Worm (Caenorhabditis elegans) whole organism, young adult: Measurements from ENCODE around the gene F48G7.12.

Experiments
- C17E4.6 ChIP-seq: fragments of 200-800 bp; sonication (Bioruptor generic); IDR thresholded peaks from 2 replicates; pipeline ENCODE4 v1.3.6; 2022; ENCODE audit warnings: missing genetic modification reagents, missing genetic modification characterization, missing compliant biosample characterization
- D2030.7 ChIP-seq: fragments of 200-800 bp; sonication (Bioruptor generic); IDR thresholded peaks from 2 replicates; pipeline ENCODE4 v1.3.6; 2022; ENCODE audit warnings: missing genetic modification reagents, missing genetic modification characterization, missing compliant biosample characterization
- F22D6.2 ChIP-seq: sonication (generic microtip); optimal IDR thresholded peaks from 2 replicates; lab custom pipeline; 2016; ENCODE audit warnings: mild to moderate bottlenecking, missing genetic modification characterization, missing compliant biosample characterization
- F37B4.10 ChIP-seq: fragments of 200-800 bp; sonication (Bioruptor generic); IDR thresholded peaks from 2 replicates; pipeline ENCODE4 v1.3.6; 2022; ENCODE audit warnings: missing genetic modification characterization, missing compliant biosample characterization
- F52B5.7 ChIP-seq: sonication (generic microtip); optimal IDR thresholded peaks from 2 replicates; lab custom pipeline; 2016; ENCODE audit warnings: mild to moderate bottlenecking, missing genetic modification characterization, missing compliant biosample characterization
- Y95B8A.8 ChIP-seq: fragments of 200-800 bp; sonication (Bioruptor generic); IDR thresholded peaks from 2 replicates; pipeline ENCODE4 v1.3.6; 2022; ENCODE audit warnings: missing genetic modification reagents, missing genetic modification characterization, missing compliant biosample characterization
- aptf-3 ChIP-seq: fragments of 200-800 bp; sonication (Bioruptor generic); IDR thresholded peaks from 2 replicates; pipeline ENCODE4 v1.3.6; 2022; ENCODE audit warnings: missing genetic modification characterization, missing compliant biosample characterization
- athp-1 ChIP-seq: sonication (generic microtip); optimal IDR thresholded peaks from 2 replicates; lab custom pipeline; 2017; ENCODE audit warnings: mild to moderate bottlenecking, missing genetic modification characterization, missing compliant biosample characterization
- ccch-3 ChIP-seq: fragments of 200-800 bp; sonication (Bioruptor generic); optimal IDR thresholded peaks from 2 replicates; lab custom pipeline; 2018; ENCODE audit warnings: mild to moderate bottlenecking, missing genetic modification characterization, missing compliant biosample characterization
- cebp-2 ChIP-seq: fragments of 200-800 bp; sonication (Bioruptor generic); IDR thresholded peaks from 2 replicates; pipeline ENCODE4 v1.3.6; 2022; ENCODE audit warnings: missing genetic modification characterization, missing compliant biosample characterization
- ceh-100 ChIP-seq: fragments of 200-800 bp; sonication (Bioruptor generic); IDR thresholded peaks from 2 replicates; pipeline ENCODE4 v1.3.6; 2022; ENCODE audit warnings: missing genetic modification reagents, missing genetic modification characterization, missing compliant biosample characterization
- ceh-40 ChIP-seq: fragments of 200-800 bp; sonication (Bioruptor generic); IDR thresholded peaks from 2 replicates; pipeline ENCODE4 v1.3.6; 2022; ENCODE audit warnings: missing genetic modification characterization, missing compliant biosample characterization
- chd-7 ChIP-seq: sonication (generic microtip); optimal IDR thresholded peaks from 2 replicates; lab custom pipeline; 2016; ENCODE audit warnings: mild to moderate bottlenecking, missing genetic modification characterization, moderate library complexity, missing compliant biosample characterization
- dpl-1 ChIP-seq: fragments of 150-350 bp; optimal IDR thresholded peaks from 2 replicates; lab custom pipeline; 2014; ENCODE audit warnings: missing biosample characterization, missing genetic modification reagents, missing genetic modification characterization
- efl-1 ChIP-seq: fragments of 150-350 bp; optimal IDR thresholded peaks from 2 replicates; lab custom pipeline; 2014; ENCODE audit warnings: missing biosample characterization, missing genetic modification reagents, missing genetic modification characterization
- ets-4 ChIP-seq: fragments of 200-800 bp; sonication (Bioruptor generic); optimal IDR thresholded peaks from 2 replicates; lab custom pipeline; 2018; ENCODE audit warnings: mild to moderate bottlenecking, missing genetic modification characterization, missing compliant biosample characterization
- fkh-3 ChIP-seq: sonication (generic microtip); optimal IDR thresholded peaks from 2 replicates; lab custom pipeline; 2016; ENCODE audit warnings: mild to moderate bottlenecking, missing genetic modification characterization, missing compliant biosample characterization
- him-1 ChIP-seq: sonication (generic microtip); optimal IDR thresholded peaks from 2 replicates; lab custom pipeline; 2016; ENCODE audit warnings: missing genotype, missing genetic modification reagents, missing genetic modification characterization, missing compliant biosample characterization
- lin-35 ChIP-seq, 3 experiments: fragments of 150-350 bp in 2 of 3; sonication (generic microtip) in 1 of 3; optimal IDR thresholded peaks; 2 replicates each; lab custom pipeline; 2014 to 2018; ENCODE audit warnings: missing biosample characterization in 3 of 3, missing genetic modification characterization in 3 of 3, missing genetic modification reagents in 3 of 3
- lin-54 ChIP-seq: fragments of 200-800 bp; sonication (Bioruptor generic); optimal IDR thresholded peaks from 2 replicates; lab custom pipeline; 2018; ENCODE audit warnings: mild to moderate bottlenecking, missing genetic modification characterization, missing compliant biosample characterization
- lir-1 ChIP-seq: fragments of 200-800 bp; sonication (Bioruptor generic); conservative IDR thresholded peaks from 2 replicates; pipeline ENCODE4 v1.3.6; 2022; ENCODE audit warnings: missing genetic modification reagents, missing genetic modification characterization, missing compliant biosample characterization
- lsy-27 ChIP-seq: sonication (generic microtip); optimal IDR thresholded peaks from 2 replicates; lab custom pipeline; 2017; ENCODE audit warnings: missing genetic modification characterization, mild to moderate bottlenecking, missing compliant biosample characterization, antibody characterized with exemption, missing genotype, borderline replicate concordance; ENCODE audit not compliant: insufficient read depth
- madf-8 ChIP-seq: fragments of 200-800 bp; sonication (Bioruptor generic); conservative IDR thresholded peaks from 2 replicates; pipeline ENCODE4 v1.3.6; 2022; ENCODE audit warnings: missing genetic modification reagents, missing genetic modification characterization, missing compliant biosample characterization
- mcd-1 ChIP-seq: fragments of 200-800 bp; sonication (Bioruptor generic); IDR thresholded peaks from 2 replicates; pipeline ENCODE4 v1.3.6; 2022; ENCODE audit warnings: missing genetic modification reagents, missing genetic modification characterization, missing compliant biosample characterization
- nhr-27 ChIP-seq: fragments of 200-800 bp; sonication (Bioruptor generic); optimal IDR thresholded peaks from 2 replicates; lab custom pipeline; 2018; ENCODE audit warnings: mild to moderate bottlenecking, missing genetic modification characterization, moderate library complexity, missing compliant biosample characterization
- pbrm-1 ChIP-seq: fragments of 200-800 bp; sonication (Bioruptor generic); IDR thresholded peaks from 2 replicates; pipeline ENCODE4 v1.3.6; 2022; ENCODE audit warnings: missing genetic modification reagents, missing genetic modification characterization, missing compliant biosample characterization
- rec-8 ChIP-seq, 2 experiments: sonication (generic microtip); optimal IDR thresholded peaks; 2 replicates each; lab custom pipeline; 2016; ENCODE audit warnings: mild to moderate bottlenecking in 2 of 2, missing genetic modification characterization in 2 of 2, missing genetic modification reagents in 2 of 2, missing genotype in 2 of 2, missing biosample characterization in 1 of 2, missing compliant biosample characterization in 1 of 2, moderate library complexity in 1 of 2
- snpc-1.1 ChIP-seq: sonication (generic microtip); optimal IDR thresholded peaks from 2 replicates; lab custom pipeline; 2017; ENCODE audit warnings: missing genetic modification characterization, mild to moderate bottlenecking, missing compliant biosample characterization, antibody characterized with exemption, moderate library complexity, missing genotype, missing genetic modification reagents; ENCODE audit not compliant: insufficient read depth
- snpc-4 ChIP-seq, 5 experiments: fragments of 150-350 bp in 1 of 5; sonication (generic microtip) in 4 of 5; optimal IDR thresholded peaks; 2 replicates each; lab custom pipeline; 2014 to 2018; ENCODE audit warnings: missing genetic modification characterization in 5 of 5, missing biosample characterization in 3 of 5, antibody characterized with exemption in 2 of 5, mild to moderate bottlenecking in 2 of 5, missing compliant biosample characterization in 2 of 5, missing genotype in 2 of 5, moderate library complexity in 2 of 5, missing genetic modification reagents in 1 of 5
- somi-1 ChIP-seq: fragments of 200-800 bp; sonication (Bioruptor generic); optimal IDR thresholded peaks from 2 replicates; lab custom pipeline; 2018; ENCODE audit warnings: mild to moderate bottlenecking, missing genetic modification characterization, missing compliant biosample characterization
- zfh-2 ChIP-seq: fragments of 200-800 bp; sonication (Bioruptor generic); conservative IDR thresholded peaks from 2 replicates; pipeline ENCODE4 v1.3.6; 2022; ENCODE audit warnings: missing genetic modification reagents, missing genetic modification characterization, missing compliant biosample characterization
- ztf-6 ChIP-seq: fragments of 200-800 bp; sonication (Bioruptor generic); IDR thresholded peaks from 2 replicates; pipeline ENCODE4 v1.3.6; 2022; ENCODE audit warnings: missing genetic modification reagents, missing genetic modification characterization, missing compliant biosample characterization

F48G7.12 gene

ce11 chrV:615275-615674 lies 30.8 kb downstream of the F48G7.12 start, which contains the start of gene F48G7.13:
TSS of gene F48G7.13 (plus strand) at chrV:615575.
- TF ChIP-seq ztf-6 (GFP tag; lab: Robert Waterston, UW) (no peak), him-1 (tag; lab: Kevin White, UChicago) (no peak), dpl-1 (no peak)
- TF ChIP-seq, all 124 proteins: peak for 0

- TF ChIP-seq F52B5.7 (tag; lab: Kevin White, UChicago): no peak
- no peak for TF ChIP-seq snpc-1.1 (tag; lab: Kevin White, UChicago)
- no peak for TF ChIP-seq efl-1 (GFP tag; lab: Kevin White, UChicago)
- TF ChIP-seq C17E4.6 (GFP tag; lab: Robert Waterston, UW): no peak
- TF ChIP-seq zfh-2 (GFP tag; lab: Robert Waterston, UW): no peak
- no peak for TF ChIP-seq ets-4 (GFP tag; lab: Kevin White, UChicago)
- TF ChIP-seq lir-1: no peak
- no peak for TF ChIP-seq chd-7 (tag; lab: Kevin White, UChicago)
- TF ChIP-seq D2030.7: no peak
- TF ChIP-seq dpl-1: no peak
- no peak for TF ChIP-seq F37B4.10 (GFP tag; lab: Robert Waterston, UW)
- no peak for TF ChIP-seq aptf-3 (GFP tag; lab: Robert Waterston, UW)
- TF ChIP-seq athp-1 (tag; lab: Kevin White, UChicago): no peak
Measured at ce11 chrV:610217-610616, 35.8 kb downstream of the F48G7.12 start, which contains the start of gene nhr-90. TSS of gene nhr-90 (plus strand) at chrV:610512.

DNA sequence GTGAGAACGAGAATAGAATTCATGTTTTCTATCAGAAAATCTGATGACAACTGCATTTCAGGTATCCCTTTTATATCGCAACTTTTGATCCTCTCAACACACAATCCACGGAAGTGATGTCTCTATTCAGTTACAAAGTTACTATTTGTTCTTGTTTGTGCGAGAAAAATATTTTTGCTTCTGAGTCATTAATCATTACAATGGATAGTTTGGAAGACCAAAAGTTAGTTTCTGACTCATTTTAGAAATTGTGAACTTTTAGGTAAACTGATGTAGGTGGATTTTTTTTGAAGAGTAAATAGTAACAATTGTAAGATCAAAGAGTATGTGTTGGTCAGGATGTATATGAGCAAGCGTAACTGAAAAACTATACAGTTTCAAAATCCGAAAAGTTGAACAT lies 36.4 kb downstream of the F48G7.12 start, which contains the start of gene srlf-36:
srlf-36 (minus strand) TSS at position 101 of the 400 bp plus-strand sequence.
- TF ChIP-seq Y95B8A.8 (GFP tag; lab: Robert Waterston, UW) (no peak), ceh-40 (GFP tag; lab: Robert Waterston, UW) (no peak), cebp-2 (GFP tag; lab: Robert Waterston, UW) (no peak), nhr-27 (tag; lab: Kevin White, UChicago) (no peak), F22D6.2 (tag; lab: Kevin White, UChicago) (no peak), snpc-4 (GFP tag; optimal IDR thresholded peaks at IDR 0.05; lab: Kevin White, UChicago) (no peak), snpc-4 (tag; optimal IDR thresholded peaks at IDR 0.05; lab: Kevin White, UChicago) (no peak), lin-35 (GFP tag; optimal IDR thresholded peaks at IDR 0.05; lab: Kevin White, UChicago) (no peak), athp-1 (tag; lab: Kevin White, UChicago) (no peak), somi-1 (GFP tag; lab: Kevin White, UChicago) (no peak), pbrm-1 (no peak), mcd-1 (GFP tag; lab: Robert Waterston, UW) (no peak), fkh-3 (tag; lab: Kevin White, UChicago) (no peak), madf-8 (no peak), lsy-27 (no peak)
- TF ChIP-seq, all 124 proteins: peak for 0

DNA sequence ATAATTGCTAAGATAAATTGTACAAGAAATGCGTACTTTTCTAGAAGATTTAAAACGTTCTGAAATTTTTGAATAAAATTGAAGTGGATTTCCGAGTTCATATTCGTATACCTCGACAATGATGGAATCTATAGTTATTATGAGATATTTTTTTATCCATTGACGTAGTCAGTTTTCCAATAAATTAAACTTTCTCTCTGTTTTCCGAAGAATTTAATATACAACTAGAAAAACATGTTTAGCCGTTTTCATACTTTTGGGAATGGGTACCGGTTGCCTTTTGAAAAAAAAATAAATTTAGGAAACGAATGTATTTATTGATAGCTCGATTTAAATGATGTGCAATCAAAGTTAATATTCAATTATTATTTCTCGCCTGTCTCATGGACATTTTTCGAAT lies 37.2 kb downstream of the F48G7.12 start, which contains the start of gene srw-109:
srw-109 (minus strand) TSS at position 101 of the 400 bp plus-strand sequence.
- TF ChIP-seq ceh-100 (GFP tag; lab: Robert Waterston, UW) (no peak), rec-8 (tag; optimal IDR thresholded peaks at IDR 0.05; lab: Kevin White, UChicago) (no peak), ccch-3 (GFP tag; lab: Kevin White, UChicago) (no peak), lin-54 (GFP tag; lab: Kevin White, UChicago) (no peak)
